Worm (Caenorhabditis elegans) whole organism, L1 larva: ENCODE measurements around the gene ssu-1.
A peak's percentile ranks its signal among the peaks of the same experiment; 100 is the strongest.

Experiments
- C16A3.4 ChIP-seq: fragments of 150-350 bp; optimal IDR thresholded peaks from 2 replicates; lab custom pipeline; 2014; ENCODE audit warnings: missing biosample characterization, missing genetic modification characterization
- Y116A8C.19 ChIP-seq: sonication (generic microtip); optimal IDR thresholded peaks from 2 replicates; lab custom pipeline; 2016; ENCODE audit warnings: missing compliant biosample characterization, missing genetic modification characterization, borderline replicate concordance
- aha-1 ChIP-seq: fragments of 150-350 bp; optimal IDR thresholded peaks from 2 replicates; lab custom pipeline; 2014; ENCODE audit warnings: missing biosample characterization, missing genetic modification characterization
- alr-1 ChIP-seq: fragments of 200-800 bp; sonication (Bioruptor generic); optimal IDR thresholded peaks from 2 replicates; lab custom pipeline; 2018; ENCODE audit warnings: borderline replicate concordance, mild to moderate bottlenecking, missing genetic modification characterization, missing compliant biosample characterization
- aly-2 ChIP-seq: fragments of 150-350 bp; optimal IDR thresholded peaks from 2 replicates; lab custom pipeline; 2014; ENCODE audit warnings: missing biosample characterization, missing genetic modification characterization
- ceh-63 ChIP-seq: fragments of 200-800 bp; sonication (Bioruptor generic); optimal IDR thresholded peaks from 2 replicates; lab custom pipeline; 2018; ENCODE audit warnings: mild to moderate bottlenecking, missing genetic modification characterization, missing compliant biosample characterization
- ceh-8 ChIP-seq: fragments of 200-800 bp; sonication (Bioruptor generic); optimal IDR thresholded peaks from 2 replicates; lab custom pipeline; 2018; ENCODE audit warnings: mild to moderate bottlenecking, missing genetic modification characterization, moderate library complexity, missing compliant biosample characterization
- ceh-82 ChIP-seq, 3 experiments: fragments of 150-350 bp in 1 of 3; sonication (generic microtip) in 2 of 3; optimal IDR thresholded peaks; 2 replicates each; lab custom pipeline; 2014 to 2017; ENCODE audit warnings: missing biosample characterization in 3 of 3, missing genetic modification characterization in 3 of 3
- ceh-88 ChIP-seq: fragments of 200-800 bp; sonication (Bioruptor generic); IDR thresholded peaks from 2 replicates; pipeline ENCODE4 v1.3.6; 2022; ENCODE audit warnings: missing genetic modification characterization, missing compliant biosample characterization
- dpl-1 ChIP-seq, 3 experiments: fragments of 150-350 bp in 2 of 3; sonication (generic microtip) in 1 of 3; optimal IDR thresholded peaks; 2 replicates each; lab custom pipeline; 2014 to 2017; ENCODE audit warnings: missing biosample characterization in 3 of 3, missing genetic modification characterization in 3 of 3, missing genetic modification reagents in 3 of 3
- efl-1 ChIP-seq, 4 experiments: fragments of 150-350 bp; optimal IDR thresholded peaks in 3 of 4; peaks in 1 of 4; 1 replicate in 1 of 4; 2 replicates in 3 of 4; lab custom pipeline; 2014; ENCODE audit warnings: missing biosample characterization in 2 of 4, missing genetic modification characterization in 2 of 4, missing genetic modification reagents in 2 of 4
- egl-13 ChIP-seq: sonication (generic microtip); optimal IDR thresholded peaks from 2 replicates; lab custom pipeline; 2016; ENCODE audit warnings: missing genotype, missing genetic modification reagents, missing genetic modification characterization, missing compliant biosample characterization
- elt-2 ChIP-seq: sonication (generic microtip); optimal IDR thresholded peaks from 2 replicates; lab custom pipeline; 2016; ENCODE audit warnings: missing genetic modification characterization, mild to moderate bottlenecking, inconsistent platforms, missing compliant biosample characterization, missing genetic modification reagents
- ets-5 ChIP-seq: fragments of 200-800 bp; sonication (Bioruptor generic); IDR thresholded peaks from 2 replicates; pipeline ENCODE4 v1.3.6; 2022; ENCODE audit warnings: missing genetic modification characterization, missing compliant biosample characterization
- fkh-4 ChIP-seq: sonication (generic microtip); optimal IDR thresholded peaks from 2 replicates; lab custom pipeline; 2016; ENCODE audit warnings: missing compliant biosample characterization, missing genetic modification characterization, borderline replicate concordance
- hlh-17 ChIP-seq: fragments of 200-800 bp; sonication (Bioruptor generic); optimal IDR thresholded peaks from 2 replicates; lab custom pipeline; 2018; ENCODE audit warnings: missing genetic modification characterization, mild to moderate bottlenecking, missing compliant biosample characterization, moderate library complexity, borderline replicate concordance
- hpl-2 ChIP-seq: fragments of 150-350 bp; optimal IDR thresholded peaks from 2 replicates; lab custom pipeline; 2014; ENCODE audit warnings: missing biosample characterization, missing genetic modification reagents, missing genetic modification characterization
- lin-14 ChIP-seq: fragments of 200-800 bp; sonication (Bioruptor generic); optimal IDR thresholded peaks from 2 replicates; lab custom pipeline; 2018; ENCODE audit warnings: mild to moderate bottlenecking, missing genetic modification characterization, moderate library complexity, missing compliant biosample characterization
- lin-35 ChIP-seq, 2 experiments: fragments of 150-350 bp; optimal IDR thresholded peaks; 2 replicates each; lab custom pipeline; 2014; ENCODE audit warnings: missing biosample characterization in 2 of 2, missing genetic modification characterization in 2 of 2, missing genetic modification reagents in 2 of 2
- lsy-2 ChIP-seq, 2 experiments: fragments of 150-350 bp; optimal IDR thresholded peaks; 2 replicates each; lab custom pipeline; 2014; ENCODE audit warnings: missing biosample characterization in 2 of 2, missing genetic modification characterization in 2 of 2
- mab-9 ChIP-seq: fragments of 200-800 bp; sonication (Bioruptor generic); IDR thresholded peaks from 2 replicates; pipeline ENCODE4 v1.3.6; 2022; ENCODE audit warnings: missing genetic modification reagents, missing genetic modification characterization, missing compliant biosample characterization
- mdl-1 ChIP-seq, 2 experiments: fragments of 150-350 bp; optimal IDR thresholded peaks; 2 replicates each; lab custom pipeline; 2014 to 2017; ENCODE audit warnings: missing biosample characterization in 2 of 2, missing genetic modification characterization in 2 of 2, inconsistent platforms in 1 of 2
- mef-2 ChIP-seq: fragments of 150-350 bp; optimal IDR thresholded peaks from 2 replicates; lab custom pipeline; 2014; ENCODE audit warnings: missing biosample characterization, missing genetic modification characterization
- nhr-12 ChIP-seq: sonication (generic microtip); optimal IDR thresholded peaks from 2 replicates; lab custom pipeline; 2017; ENCODE audit warnings: missing biosample characterization, missing genetic modification characterization
- nhr-19 ChIP-seq: fragments of 200-800 bp; sonication (Bioruptor generic); conservative IDR thresholded peaks from 2 replicates; pipeline ENCODE4 v1.3.6; 2022; ENCODE audit warnings: missing genetic modification characterization, missing compliant biosample characterization
- nhr-84 ChIP-seq: sonication (generic microtip); optimal IDR thresholded peaks from 2 replicates; lab custom pipeline; 2017; ENCODE audit warnings: missing biosample characterization, missing genetic modification characterization
- pag-3 ChIP-seq: sonication (generic microtip); optimal IDR thresholded peaks from 2 replicates; lab custom pipeline; 2017; ENCODE audit warnings: missing genetic modification characterization, mild to moderate bottlenecking, missing compliant biosample characterization, antibody characterized with exemption, borderline replicate concordance; ENCODE audit not compliant: insufficient read depth
- pqm-1 ChIP-seq: sonication (generic microtip); optimal IDR thresholded peaks from 3 replicates; lab custom pipeline; 2017; ENCODE audit warnings: missing biosample characterization, missing genetic modification characterization
- tlp-1 ChIP-seq: fragments of 150-350 bp; optimal IDR thresholded peaks from 2 replicates; lab custom pipeline; 2014; ENCODE audit warnings: missing biosample characterization, missing genetic modification characterization
- unc-30 ChIP-seq: sonication (generic microtip); optimal IDR thresholded peaks from 2 replicates; lab custom pipeline; 2017; ENCODE audit warnings: missing biosample characterization, missing genetic modification characterization
- unc-98 ChIP-seq: fragments of 200-800 bp; sonication (Bioruptor generic); IDR thresholded peaks from 2 replicates; pipeline ENCODE4 v1.3.6; 2022; ENCODE audit warnings: missing genetic modification characterization, missing compliant biosample characterization
- vab-15 ChIP-seq: sonication (generic microtip); optimal IDR thresholded peaks from 2 replicates; lab custom pipeline; 2017; ENCODE audit warnings: missing genotype, mild to moderate bottlenecking, missing genetic modification characterization, missing compliant biosample characterization
- ztf-11 ChIP-seq, 2 experiments: sonication (generic microtip); optimal IDR thresholded peaks; 2 replicates each; lab custom pipeline; 2016 to 2017; ENCODE audit warnings: missing genetic modification characterization in 2 of 2, missing biosample characterization in 1 of 2, missing compliant biosample characterization in 1 of 2

The ssu-1 gene

ce11 chrV:20158223-20158622 lies 25.2 kb upstream of the ssu-1 start, which contains the start of gene F19B2.6:
Gene F19B2.6 (plus strand): TSS chrV:20158523.
- TF ChIP-seq egl-13 (tag; lab: Kevin White, UChicago) = no peak
- no peak for TF ChIP-seq dpl-1 (GFP tag; optimal IDR thresholded peaks at IDR 0.05; lab: Kevin White, UChicago)
- TF ChIP-seq fkh-4 = no peak
- TF ChIP-seq mef-2 (tag; lab: Kevin White, UChicago) = no peak
- TF ChIP-seq ceh-63 = no peak
- TF ChIP-seq hlh-17 (GFP tag; lab: Kevin White, UChicago) = no peak
- TF ChIP-seq unc-30 (tag; lab: Kevin White, UChicago) = no peak
- TF ChIP-seq mab-9 (GFP tag; lab: Robert Waterston, UW) = no peak
- no peak for TF ChIP-seq ceh-8 (GFP tag; lab: Kevin White, UChicago)
- no peak for TF ChIP-seq alr-1 (tag; lab: Kevin White, UChicago)
- TF ChIP-seq ets-5 (GFP tag; lab: Robert Waterston, UW) = no peak
- TF ChIP-seq vab-15 = no peak
- TF ChIP-seq C16A3.4 (tag; lab: Kevin White, UChicago) = no peak
- TF ChIP-seq mdl-1 (tag; optimal IDR thresholded peaks at IDR 0.05; lab: Kevin White, UChicago) = no peak
- no peak for TF ChIP-seq ceh-88 (GFP tag; lab: Robert Waterston, UW)
- no peak for TF ChIP-seq ceh-82 (tag; optimal IDR thresholded peaks at IDR 0.05; lab: Kevin White, UChicago)
- TF ChIP-seq unc-98 (GFP tag; lab: Robert Waterston, UW) = no peak

ce11 chrV:20151855-20152254 lies 18.8 kb upstream of the ssu-1 start:
- TF ChIP-seq ceh-63 (no peak), aly-2 (tag; lab: Kevin White, UChicago) (no peak), unc-98 (GFP tag; lab: Robert Waterston, UW) (no peak), nhr-12 (tag; lab: Kevin White, UChicago) (no peak)

- TF ChIP-seq pag-3 (tag; lab: Kevin White, UChicago) (no peak), ceh-82 (tag; optimal IDR thresholded peaks at IDR 0.05; lab: Kevin White, UChicago) (no peak), Y116A8C.19 (no peak), hpl-2 (GFP tag; lab: Kevin White, UChicago) (no peak), elt-2 (tag; lab: Kevin White, UChicago) (no peak), nhr-19 (no peak), lsy-2 (tag; optimal IDR thresholded peaks at IDR 0.05; lab: Kevin White, UChicago) (no peak)
- TF ChIP-seq, all 84 proteins: peak for 0
Measured at ce11 chrV:20151432-20151831, 18.4 kb upstream of the ssu-1 start, which contains the start of gene F19B2.7. Gene F19B2.7 (plus strand): TSS chrV:20151732.

ce11 chrV:20147662-20148245 lies 14.7 kb upstream of the ssu-1 start, which contains the start of gene Y113G7A.13:
Gene Y113G7A.13 (plus strand): TSS chrV:20148195.
- TF ChIP-seq efl-1 (optimal IDR thresholded peaks at IDR 0.05; lab: Kevin White, UChicago) = no peak
- TF ChIP-seq efl-1 (GFP tag; optimal IDR thresholded peaks at IDR 0.05 in 1 of 2; lab: Kevin White, UChicago) = peak in 1 of 2 experiments; percentile 20
- TF ChIP-seq ztf-11 (tag; optimal IDR thresholded peaks at IDR 0.05; lab: Kevin White, UChicago) = no peak
- no peak for TF ChIP-seq lin-14 (GFP tag; lab: Kevin White, UChicago)
- TF ChIP-seq pqm-1 (tag; lab: Kevin White, UChicago) = peak; percentile 67
- TF ChIP-seq aha-1 (tag; lab: Kevin White, UChicago) = no peak
- TF ChIP-seq elt-2 (tag; lab: Kevin White, UChicago) = peak; percentile 88
- TF ChIP-seq fkh-4 = no peak
- TF ChIP-seq nhr-84 (tag; lab: Kevin White, UChicago) = no peak
- TF ChIP-seq tlp-1 = no peak
- TF ChIP-seq lin-35 (GFP tag; optimal IDR thresholded peaks at IDR 0.05; lab: Kevin White, UChicago) = peak in 1 of 2 experiments; percentile 25
